Worm (Caenorhabditis elegans) whole organism, L2 larva: ENCODE results near the gene F47D12.3.

Experiments
- F13H6.1 ChIP-seq: sonication (generic microtip); optimal IDR thresholded peaks from 2 replicates; lab custom pipeline; 2016; ENCODE audit warnings: missing genetic modification characterization, missing compliant biosample characterization
- Y55F3AM.14 ChIP-seq: fragments of 200-800 bp; sonication (Bioruptor generic); optimal IDR thresholded peaks from 2 replicates; lab custom pipeline; 2018; ENCODE audit warnings: mild to moderate bottlenecking, missing genetic modification characterization, missing compliant biosample characterization
- ZK546.5 ChIP-seq: sonication (generic microtip); optimal IDR thresholded peaks from 2 replicates; lab custom pipeline; 2017; ENCODE audit warnings: missing biosample characterization, missing genetic modification characterization
- alr-1 ChIP-seq: fragments of 150-350 bp; optimal IDR thresholded peaks from 2 replicates; lab custom pipeline; 2014; ENCODE audit warnings: missing biosample characterization, missing genetic modification characterization
- aly-2 ChIP-seq: fragments of 150-350 bp; optimal IDR thresholded peaks from 2 replicates; lab custom pipeline; 2014; ENCODE audit warnings: missing biosample characterization, missing genetic modification characterization
- ama-1 ChIP-seq: fragments of 150-350 bp; optimal IDR thresholded peaks from 2 replicates; lab custom pipeline; 2018; ENCODE audit warnings: inconsistent platforms
- blmp-1 ChIP-seq: sonication (generic microtip); optimal IDR thresholded peaks from 2 replicates; lab custom pipeline; 2017; ENCODE audit warnings: missing genetic modification characterization, mild to moderate bottlenecking, missing compliant biosample characterization, antibody characterized with exemption, moderate library complexity; ENCODE audit not compliant: insufficient read depth
- ceh-16 ChIP-seq: fragments of 150-350 bp; optimal IDR thresholded peaks from 2 replicates; lab custom pipeline; 2014; ENCODE audit warnings: missing biosample characterization, missing genetic modification characterization
- crh-2 ChIP-seq: sonication (generic microtip); optimal IDR thresholded peaks from 2 replicates; lab custom pipeline; 2017; ENCODE audit warnings: missing biosample characterization, missing genetic modification characterization
- egl-27 ChIP-seq: sonication (generic microtip); optimal IDR thresholded peaks from 3 replicates; lab custom pipeline; 2017; ENCODE audit warnings: missing biosample characterization, missing genetic modification reagents, missing genetic modification characterization
- elt-1 ChIP-seq: fragments of 150-350 bp; optimal IDR thresholded peaks from 2 replicates; lab custom pipeline; 2014; ENCODE audit warnings: missing biosample characterization, missing genetic modification characterization
- elt-3 ChIP-seq: sonication (generic microtip); optimal IDR thresholded peaks from 2 replicates; lab custom pipeline; 2017; ENCODE audit warnings: missing biosample characterization, missing genetic modification characterization
- fos-1 ChIP-seq: fragments of 150-350 bp; optimal IDR thresholded peaks from 2 replicates; lab custom pipeline; 2014; ENCODE audit warnings: missing biosample characterization, missing genetic modification characterization
- lin-11 ChIP-seq: fragments of 150-350 bp; sonication (generic microtip); optimal IDR thresholded peaks from 2 replicates; lab custom pipeline; 2014; ENCODE audit warnings: missing biosample characterization, missing genetic modification characterization, inconsistent platforms, mixed read lengths
- lin-13 ChIP-seq: fragments of 150-350 bp; optimal IDR thresholded peaks from 2 replicates; lab custom pipeline; 2014; ENCODE audit warnings: missing biosample characterization, missing genetic modification reagents, missing genetic modification characterization
- lin-39 ChIP-seq: fragments of 150-350 bp; optimal IDR thresholded peaks from 2 replicates; lab custom pipeline; 2014; ENCODE audit warnings: missing biosample characterization, missing genetic modification reagents, missing genetic modification characterization
- lsy-2 ChIP-seq, 2 experiments: fragments of 150-350 bp in 1 of 2; sonication (generic microtip) in 1 of 2; optimal IDR thresholded peaks; 2 replicates each; lab custom pipeline; 2014 to 2017; ENCODE audit warnings: missing biosample characterization in 2 of 2, missing genetic modification characterization in 2 of 2
- mab-5 ChIP-seq: fragments of 150-350 bp; optimal IDR thresholded peaks from 2 replicates; lab custom pipeline; 2014; ENCODE audit warnings: missing biosample characterization, missing genetic modification characterization
- mbf-1 ChIP-seq: sonication (generic microtip); optimal IDR thresholded peaks from 2 replicates; lab custom pipeline; 2017; ENCODE audit warnings: missing biosample characterization, missing genetic modification characterization
- nhr-11 ChIP-seq: fragments of 150-350 bp; optimal IDR thresholded peaks from 2 replicates; lab custom pipeline; 2014; ENCODE audit warnings: missing biosample characterization, missing genetic modification characterization
- nhr-12 ChIP-seq: fragments of 150-350 bp; optimal IDR thresholded peaks from 2 replicates; lab custom pipeline; 2014; ENCODE audit warnings: missing biosample characterization, missing genetic modification characterization
- nhr-129 ChIP-seq: fragments of 150-350 bp; optimal IDR thresholded peaks from 2 replicates; lab custom pipeline; 2014; ENCODE audit warnings: missing biosample characterization, missing genetic modification characterization
- nhr-23 ChIP-seq: fragments of 150-350 bp; optimal IDR thresholded peaks from 2 replicates; lab custom pipeline; 2014; ENCODE audit warnings: missing biosample characterization, missing genetic modification reagents, missing genetic modification characterization
- nhr-6 ChIP-seq: fragments of 150-350 bp; optimal IDR thresholded peaks from 2 replicates; lab custom pipeline; 2014; ENCODE audit warnings: missing biosample characterization, missing genetic modification characterization
- nhr-77 ChIP-seq: fragments of 150-350 bp; optimal IDR thresholded peaks from 2 replicates; lab custom pipeline; 2014; ENCODE audit warnings: missing biosample characterization, missing genetic modification characterization
- peb-1 ChIP-seq: fragments of 150-350 bp; optimal IDR thresholded peaks from 2 replicates; lab custom pipeline; 2014; ENCODE audit warnings: missing biosample characterization, missing genetic modification characterization
- sem-4 ChIP-seq: fragments of 150-350 bp; optimal IDR thresholded peaks from 2 replicates; lab custom pipeline; 2014; ENCODE audit warnings: missing biosample characterization, missing genetic modification reagents, missing genetic modification characterization
- sma-3 ChIP-seq: sonication (generic microtip); optimal IDR thresholded peaks from 2 replicates; lab custom pipeline; 2016; ENCODE audit warnings: missing genetic modification reagents, missing genetic modification characterization, missing compliant biosample characterization
- sma-9 ChIP-seq, 2 experiments: fragments of 150-350 bp in 1 of 2; sonication (generic microtip) in 1 of 2; optimal IDR thresholded peaks; 2 replicates each; lab custom pipeline; 2014 to 2016; ENCODE audit warnings: missing genetic modification characterization in 2 of 2, mild to moderate bottlenecking in 1 of 2, missing biosample characterization in 1 of 2, missing compliant biosample characterization in 1 of 2, missing genetic modification reagents in 1 of 2, moderate library complexity in 1 of 2
- unc-55 ChIP-seq: fragments of 150-350 bp; sonication (generic microtip); optimal IDR thresholded peaks from 3 replicates; lab custom pipeline; 2014; ENCODE audit warnings: missing biosample characterization, missing genetic modification reagents, missing genetic modification characterization
- unc-62 ChIP-seq: fragments of 150-350 bp; optimal IDR thresholded peaks from 2 replicates; lab custom pipeline; 2014; ENCODE audit warnings: missing biosample characterization, missing genetic modification reagents, missing genetic modification characterization
- ztf-1 ChIP-seq: fragments of 200-800 bp; sonication (Bioruptor generic); conservative IDR thresholded peaks from 2 replicates; pipeline ENCODE4 v1.3.6; 2022; ENCODE audit warnings: missing genetic modification characterization, missing compliant biosample characterization
- ztf-11 ChIP-seq: sonication (generic microtip); optimal IDR thresholded peaks from 2 replicates; lab custom pipeline; 2017; ENCODE audit warnings: missing biosample characterization, missing genetic modification characterization
- ztf-4 ChIP-seq: fragments of 150-350 bp; optimal IDR thresholded peaks from 2 replicates; lab custom pipeline; 2014; ENCODE audit warnings: missing biosample characterization, missing genetic modification characterization

The F47D12.3 gene

ce11 chrIII:6258262-6258661, 40.0 kb upstream of the F47D12.3 start, which contains the start of gene srg-1:
Gene srg-1, minus strand, starts transcription at chrIII:6258362.
- no peak for TF ChIP-seq nhr-129 (tag; lab: Kevin White, UChicago)
- TF ChIP-seq mbf-1 (tag; lab: Kevin White, UChicago): no peak
- no peak for TF ChIP-seq ztf-4
- TF ChIP-seq nhr-11: no peak
- no peak for TF ChIP-seq ztf-11
- TF ChIP-seq nhr-23 (tag; lab: Kevin White, UChicago): no peak
- TF ChIP-seq blmp-1: no peak
- TF ChIP-seq Y55F3AM.14 (GFP tag; lab: Kevin White, UChicago): no peak
- TF ChIP-seq sma-9 (GFP tag; optimal IDR thresholded peaks at IDR 0.05; lab: Kevin White, UChicago): no peak
- TF ChIP-seq sma-9 (tag; optimal IDR thresholded peaks at IDR 0.05; lab: Kevin White, UChicago): no peak
- no peak for TF ChIP-seq ztf-1
- TF ChIP-seq sma-3 (GFP tag; lab: Kevin White, UChicago): no peak
- TF ChIP-seq fos-1 (tag; lab: Kevin White, UChicago): no peak
- TF ChIP-seq egl-27 (tag; lab: Kevin White, UChicago): no peak
- no peak for TF ChIP-seq unc-62 (GFP tag; lab: Kevin White, UChicago)
- no peak for TF ChIP-seq alr-1 (tag; lab: Kevin White, UChicago)
- TF ChIP-seq aly-2 (tag; lab: Kevin White, UChicago): no peak
- no peak for TF ChIP-seq lsy-2 (tag; optimal IDR thresholded peaks at IDR 0.05; lab: Kevin White, UChicago)
- TF ChIP-seq lin-11 (tag; lab: Kevin White, UChicago): no peak
- TF ChIP-seq mab-5 (tag; lab: Kevin White, UChicago): no peak

ce11 chrIII:6260115-6260514, 38.1 kb upstream of the F47D12.3 start, which contains the start of gene srg-2:
Gene srg-2, minus strand, starts transcription at chrIII:6260215.
- TF ChIP-seq nhr-6 (tag; lab: Kevin White, UChicago): no peak
- TF ChIP-seq nhr-12 (tag; lab: Kevin White, UChicago): no peak
- no peak for TF ChIP-seq mbf-1 (tag; lab: Kevin White, UChicago)
- no peak for TF ChIP-seq peb-1
- TF ChIP-seq nhr-11: no peak

ce11 chrIII:6261985-6262384, 36.3 kb upstream of the F47D12.3 start, which contains the start of gene srg-4:
Gene srg-4, minus strand, starts transcription at chrIII:6262085.
- no peak for TF ChIP-seq mbf-1 (tag; lab: Kevin White, UChicago)
- no peak for TF ChIP-seq sem-4 (tag; lab: Kevin White, UChicago)
- no peak for TF ChIP-seq ceh-16 (tag; lab: Kevin White, UChicago)
- TF ChIP-seq nhr-11: no peak
- TF ChIP-seq fos-1 (tag; lab: Kevin White, UChicago): no peak
- no peak for TF ChIP-seq lin-13
- no peak for TF ChIP-seq ama-1 (lab: Kevin White, UChicago)
- no peak for TF ChIP-seq nhr-77 (tag; lab: Kevin White, UChicago)
- TF ChIP-seq elt-1 (tag; lab: Kevin White, UChicago): no peak
- TF ChIP-seq nhr-129 (tag; lab: Kevin White, UChicago): no peak
- TF ChIP-seq unc-55 (GFP tag; lab: Kevin White, UChicago): no peak

- TF ChIP-seq sma-3 (GFP tag; lab: Kevin White, UChicago) (no peak), lsy-2 (tag; optimal IDR thresholded peaks at IDR 0.05; lab: Kevin White, UChicago) (no peak)
Measured at ce11 chrIII:6264447-6264846, 33.8 kb upstream of the F47D12.3 start, which contains the start of gene srg-5. Gene srg-5, minus strand, starts transcription at chrIII:6264547.

ce11 chrIII:6265911-6266310, 32.4 kb upstream of the F47D12.3 start, which contains the start of gene srg-6:
Gene srg-6, minus strand, starts transcription at chrIII:6266011.
- TF ChIP-seq fos-1 (tag; lab: Kevin White, UChicago): no peak
- no peak for TF ChIP-seq peb-1

- no peak for TF ChIP-seq sem-4 (tag; lab: Kevin White, UChicago)
- TF ChIP-seq egl-27 (tag; lab: Kevin White, UChicago): no peak
- TF ChIP-seq ceh-16 (tag; lab: Kevin White, UChicago): no peak
- no peak for TF ChIP-seq lin-13
- TF ChIP-seq unc-55 (GFP tag; lab: Kevin White, UChicago): no peak
- TF ChIP-seq blmp-1: no peak
- no peak for TF ChIP-seq lin-11 (tag; lab: Kevin White, UChicago)
- TF ChIP-seq peb-1: no peak
- TF ChIP-seq sma-9 (GFP tag; optimal IDR thresholded peaks at IDR 0.05; lab: Kevin White, UChicago): no peak
- TF ChIP-seq sma-9 (tag; optimal IDR thresholded peaks at IDR 0.05; lab: Kevin White, UChicago): no peak
- TF ChIP-seq F13H6.1 (tag; lab: Kevin White, UChicago): no peak
- no peak for TF ChIP-seq ztf-1
- TF ChIP-seq nhr-23 (tag; lab: Kevin White, UChicago): no peak
- TF ChIP-seq elt-1 (tag; lab: Kevin White, UChicago): no peak
- no peak for TF ChIP-seq ZK546.5 (tag; lab: Kevin White, UChicago)
- TF ChIP-seq crh-2 (tag; lab: Kevin White, UChicago): no peak
- TF ChIP-seq nhr-6 (tag; lab: Kevin White, UChicago): no peak
- no peak for TF ChIP-seq elt-3 (tag; lab: Kevin White, UChicago)
- TF ChIP-seq ztf-4: no peak
- TF ChIP-seq lin-39: no peak
- TF ChIP-seq Y55F3AM.14 (GFP tag; lab: Kevin White, UChicago): no peak
Measured at ce11 chrIII:6268061-6268460, 30.2 kb upstream of the F47D12.3 start, which contains the start of gene srg-7. Gene srg-7, minus strand, starts transcription at chrIII:6268161.
